Fruit fly (Drosophila melanogaster) whole organism, embryonic: ENCODE results near the gene CG13247.

ENCODE experiments used
- Abd-B ChIP-seq: fragments of 200-800 bp; sonication (Bioruptor generic); optimal IDR thresholded peaks from 2 replicates; lab custom pipeline; 2018; ENCODE audit warnings: missing biosample characterization, mild to moderate bottlenecking, missing genetic modification characterization, moderate library complexity
- B-H1 ChIP-seq: fragments of 200-800 bp; sonication (Bioruptor generic); IDR thresholded peaks from 3 replicates; pipeline ENCODE4 v1.3.6; 2022; ENCODE audit warnings: missing biosample characterization, missing genetic modification characterization
- BtbVII ChIP-seq: fragments of 200-800 bp; sonication (Bioruptor generic); optimal IDR thresholded peaks from 3 replicates; lab custom pipeline; 2017; ENCODE audit warnings: missing biosample characterization, mild to moderate bottlenecking, missing genetic modification characterization
- CG10209 ChIP-seq: fragments of 200-800 bp; sonication (Bioruptor generic); optimal IDR thresholded peaks from 3 replicates; lab custom pipeline; 2017; ENCODE audit warnings: missing biosample characterization, mild to moderate bottlenecking, missing genetic modification characterization, missing genetic modification reagents
- CG10267 ChIP-seq: fragments of 200-800 bp; sonication (Bioruptor generic); optimal IDR thresholded peaks from 2 replicates; lab custom pipeline; 2018; ENCODE audit warnings: missing biosample characterization, mild to moderate bottlenecking, missing genetic modification characterization, moderate library complexity
- CG10274 ChIP-seq: fragments of 200-800 bp; sonication (Bioruptor generic); optimal IDR thresholded peaks from 3 replicates; lab custom pipeline; 2017; ENCODE audit warnings: missing biosample characterization, mild to moderate bottlenecking, missing genetic modification characterization
- CG10431 ChIP-seq: fragments of 200-800 bp; sonication (Bioruptor generic); optimal IDR thresholded peaks from 3 replicates; lab custom pipeline; 2018; ENCODE audit warnings: missing biosample characterization, mild to moderate bottlenecking, missing genetic modification characterization
- CG12104 ChIP-seq: fragments of 200-800 bp; sonication (Bioruptor generic); optimal IDR thresholded peaks from 3 replicates; lab custom pipeline; 2016; ENCODE audit warnings: missing biosample characterization, missing genetic modification characterization
- CG1603 ChIP-seq: fragments of 200-800 bp; sonication (Bioruptor generic); optimal IDR thresholded peaks from 2 replicates; lab custom pipeline; 2019; ENCODE audit warnings: missing biosample characterization, mild to moderate bottlenecking, missing genetic modification characterization, moderate library complexity
- CG18599 ChIP-seq: fragments of 200-800 bp; sonication (Bioruptor generic); optimal IDR thresholded peaks from 3 replicates; lab custom pipeline; 2017; ENCODE audit warnings: missing biosample characterization, missing genetic modification characterization, mild to moderate bottlenecking, moderate library complexity, missing genetic modification reagents
- CG2678 ChIP-seq: fragments of 200-800 bp; sonication (Bioruptor generic); optimal IDR thresholded peaks from 3 replicates; lab custom pipeline; 2019; ENCODE audit warnings: missing biosample characterization, mild to moderate bottlenecking, missing genetic modification characterization, moderate library complexity
- CG4328 ChIP-seq: fragments of 200-800 bp; sonication (Bioruptor generic); optimal IDR thresholded peaks from 3 replicates; lab custom pipeline; 2017; ENCODE audit warnings: missing biosample characterization, missing genetic modification reagents, missing genetic modification characterization
- CG4360 ChIP-seq: fragments of 200-800 bp; sonication (Bioruptor generic); IDR thresholded peaks from 2 replicates; pipeline ENCODE4 v1.3.6; 2022; ENCODE audit warnings: missing biosample characterization, missing genetic modification characterization
- CG43689 ChIP-seq: fragments of 200-800 bp; sonication (Bioruptor generic); IDR thresholded peaks from 2 replicates; pipeline ENCODE4 v1.3.6; 2022; ENCODE audit warnings: missing biosample characterization, missing genetic modification characterization
- Dref ChIP-seq: fragments of 200-800 bp; sonication (Bioruptor generic); IDR thresholded peaks from 2 replicates; pipeline ENCODE4 v1.3.6; 2022; ENCODE audit warnings: missing biosample characterization, missing genetic modification characterization
- Fer1 ChIP-seq: fragments of 200-800 bp; sonication (Bioruptor generic); optimal IDR thresholded peaks from 2 replicates; lab custom pipeline; 2017; ENCODE audit warnings: missing biosample characterization, mild to moderate bottlenecking, missing genetic modification characterization
- HLH4C ChIP-seq: fragments of 200-800 bp; sonication (Bioruptor generic); IDR thresholded peaks from 3 replicates; pipeline ENCODE4 v1.3.6; 2022; ENCODE audit warnings: missing biosample characterization, missing genetic modification characterization; ENCODE audit not compliant: partially characterized antibody
- HLH54F ChIP-seq: fragments of 200-800 bp; sonication (Bioruptor generic); optimal IDR thresholded peaks from 3 replicates; lab custom pipeline; 2016; ENCODE audit warnings: missing biosample characterization, missing genetic modification characterization
- HmgD ChIP-seq: fragments of 200-800 bp; sonication (Bioruptor generic); optimal IDR thresholded peaks from 3 replicates; lab custom pipeline; 2016; ENCODE audit warnings: missing biosample characterization, missing genetic modification characterization
- Lhr ChIP-seq: fragments of 200-800 bp; sonication (Bioruptor generic); optimal IDR thresholded peaks from 3 replicates; lab custom pipeline; 2017; ENCODE audit warnings: mild to moderate bottlenecking, missing biosample characterization, missing genetic modification reagents, missing genetic modification characterization
- Med ChIP-seq: fragments of 200-800 bp; sonication (Bioruptor generic); peaks from one replicate; lab custom pipeline; 2016; ENCODE audit warnings: missing biosample characterization, missing genetic modification characterization, mild to moderate bottlenecking, inconsistent platforms, moderate library complexity
- Nf-YA ChIP-seq: fragments of 200-800 bp; sonication (Bioruptor generic); IDR thresholded peaks from 2 replicates; pipeline ENCODE4 v1.3.6; 2022; ENCODE audit warnings: missing biosample characterization, missing genetic modification characterization
- Trl ChIP-seq, 3 experiments: fragments of >200 bp in 2 of 3; fragments of 200-800 bp in 1 of 3; sonication (Bioruptor generic) in 1 of 3; optimal IDR thresholded peaks; 2 replicates in 1 of 3; 3 replicates in 2 of 3; lab custom pipeline; 2016 to 2017; ENCODE audit warnings: missing biosample characterization in 1 of 3, missing genetic modification characterization in 1 of 3
- ab ChIP-seq: fragments of 200-800 bp; sonication (Bioruptor generic); optimal IDR thresholded peaks from 2 replicates; lab custom pipeline; 2016; ENCODE audit warnings: missing biosample characterization, missing genetic modification characterization
- ash1 ChIP-seq: fragments of 200-800 bp; sonication (Bioruptor generic); optimal IDR thresholded peaks from 2 replicates; lab custom pipeline; 2018; ENCODE audit warnings: missing biosample characterization, mild to moderate bottlenecking, missing genetic modification characterization
- cg ChIP-seq: fragments of 200-800 bp; sonication (Bioruptor generic); optimal IDR thresholded peaks from 3 replicates; lab custom pipeline; 2019; ENCODE audit warnings: missing biosample characterization, mild to moderate bottlenecking, missing genetic modification characterization, moderate library complexity
- chm ChIP-seq: fragments of 200-800 bp; sonication (Bioruptor generic); IDR thresholded peaks from 2 replicates; pipeline ENCODE4 v1.3.6; 2022; ENCODE audit warnings: missing biosample characterization, missing genetic modification characterization
- ems ChIP-seq: fragments of 200-800 bp; sonication (Bioruptor generic); optimal IDR thresholded peaks from 3 replicates; lab custom pipeline; 2016; ENCODE audit warnings: missing biosample characterization, missing genetic modification characterization
- esg ChIP-seq: fragments of 200-800 bp; sonication (Bioruptor generic); conservative IDR thresholded peaks from 2 replicates; pipeline ENCODE4 v1.3.6; 2022; ENCODE audit warnings: missing biosample characterization, missing genetic modification characterization
- fd96Cb ChIP-seq: fragments of 200-800 bp; sonication (Bioruptor generic); optimal IDR thresholded peaks from 2 replicates; lab custom pipeline; 2018; ENCODE audit warnings: missing biosample characterization, mild to moderate bottlenecking, missing genetic modification characterization, moderate library complexity
- gem ChIP-seq: fragments of 200-800 bp; sonication (Bioruptor generic); optimal IDR thresholded peaks from 2 replicates; lab custom pipeline; 2019; ENCODE audit warnings: missing biosample characterization, mild to moderate bottlenecking, missing genetic modification characterization, moderate library complexity
- grau ChIP-seq: fragments of 200-800 bp; optimal IDR thresholded peaks from 3 replicates; lab custom pipeline; 2019; ENCODE audit warnings: missing biosample characterization, mild to moderate bottlenecking, missing genetic modification characterization, moderate library complexity
- gsb ChIP-seq: fragments of 200-800 bp; sonication (Bioruptor generic); IDR thresholded peaks from 2 replicates; pipeline ENCODE4 v1.3.6; 2022; ENCODE audit warnings: missing biosample characterization, missing genetic modification characterization
- her ChIP-seq: fragments of 200-800 bp; sonication (Bioruptor generic); optimal IDR thresholded peaks from 2 replicates; lab custom pipeline; 2016; ENCODE audit warnings: missing biosample characterization, missing genetic modification characterization
- inv ChIP-seq: fragments of 200-800 bp; sonication (Bioruptor generic); IDR thresholded peaks from 2 replicates; pipeline ENCODE4 v1.3.6; 2022; ENCODE audit warnings: missing biosample characterization, missing genetic modification characterization; ENCODE audit not compliant: partially characterized antibody
- klu ChIP-seq: fragments of 200-800 bp; sonication (Bioruptor generic); IDR thresholded peaks from 2 replicates; pipeline ENCODE4 v1.3.6; 2022; ENCODE audit warnings: missing biosample characterization, missing genetic modification characterization
- nau ChIP-seq: fragments of 200-800 bp; sonication (Bioruptor generic); optimal IDR thresholded peaks from 3 replicates; lab custom pipeline; 2017; ENCODE audit warnings: missing biosample characterization, mild to moderate bottlenecking, missing genetic modification characterization, missing genetic modification reagents
- odd ChIP-seq: fragments of 200-800 bp; sonication (Bioruptor generic); optimal IDR thresholded peaks from 2 replicates; lab custom pipeline; 2017; ENCODE audit warnings: missing biosample characterization, mild to moderate bottlenecking, missing genetic modification characterization
- pita ChIP-seq: fragments of 200-800 bp; sonication (Bioruptor generic); optimal IDR thresholded peaks from 2 replicates; lab custom pipeline; 2017; ENCODE audit warnings: missing biosample characterization, mild to moderate bottlenecking, missing genetic modification characterization
- pnt ChIP-seq: fragments of 200-800 bp; sonication (Bioruptor generic); optimal IDR thresholded peaks from 3 replicates; lab custom pipeline; 2016; ENCODE audit warnings: missing biosample characterization, missing genetic modification characterization
- pum ChIP-seq: fragments of 200-800 bp; sonication (Bioruptor generic); optimal IDR thresholded peaks from 2 replicates; lab custom pipeline; 2016; ENCODE audit warnings: missing biosample characterization, missing genetic modification characterization
- salm ChIP-seq: fragments of 200-800 bp; sonication (Bioruptor generic); optimal IDR thresholded peaks from 2 replicates; lab custom pipeline; 2018; ENCODE audit warnings: missing biosample characterization, mild to moderate bottlenecking, missing genetic modification characterization
- sima ChIP-seq: fragments of 200-800 bp; sonication (Bioruptor generic); optimal IDR thresholded peaks from 2 replicates; lab custom pipeline; 2016; ENCODE audit warnings: missing biosample characterization, missing genetic modification characterization
- slou ChIP-seq: fragments of 200-800 bp; sonication (Bioruptor generic); optimal IDR thresholded peaks from 3 replicates; lab custom pipeline; 2016; ENCODE audit warnings: missing biosample characterization, missing genetic modification characterization
- ssp ChIP-seq: fragments of 200-800 bp; sonication (Bioruptor generic); IDR thresholded peaks from 2 replicates; pipeline ENCODE4 v1.3.6; 2022; ENCODE audit warnings: missing biosample characterization, missing genetic modification characterization
- tup ChIP-seq: fragments of 200-800 bp; sonication (Bioruptor generic); optimal IDR thresholded peaks from 2 replicates; lab custom pipeline; 2016; ENCODE audit warnings: missing biosample characterization, mild to moderate bottlenecking, missing genetic modification characterization, moderate library complexity
- unpg ChIP-seq: fragments of 200-800 bp; sonication (Bioruptor generic); optimal IDR thresholded peaks from 3 replicates; lab custom pipeline; 2018; ENCODE audit warnings: missing biosample characterization, mild to moderate bottlenecking, missing genetic modification characterization, moderate library complexity
- z ChIP-seq: fragments of 200-800 bp; sonication (Bioruptor generic); IDR thresholded peaks from 3 replicates; pipeline ENCODE4 v1.3.6; 2022; ENCODE audit warnings: missing biosample characterization, missing genetic modification characterization
- zen ChIP-seq: fragments of 200-800 bp; sonication (Bioruptor generic); optimal IDR thresholded peaks from 3 replicates; lab custom pipeline; 2018; ENCODE audit warnings: missing biosample characterization, mild to moderate bottlenecking, missing genetic modification characterization, moderate library complexity

Gene CG13247

dm6 chr3L:20347762-20348580 lies 22.1 kb upstream of the CG13247 start, which contains the start of the genes Rbbp5 and eRF1 (continued):
- TF ChIP-seq her (GFP tag; lab: Kevin White, UChicago), result peak; percentile 7
- peak; percentile 61 for TF ChIP-seq chm (GFP tag; lab: Robert Waterston, UW)
- TF ChIP-seq sima (GFP tag; lab: Kevin White, UChicago), result no peak
- no peak; the same call in 1 of the 2 replicates for TF ChIP-seq ssp (GFP tag; lab: Robert Waterston, UW)
- TF ChIP-seq ab (GFP tag; lab: Kevin White, UChicago), result no peak
- TF ChIP-seq HLH54F (GFP tag; lab: Kevin White, UChicago), result peak; percentile 75
- TF ChIP-seq unpg (GFP tag; lab: Kevin White, UChicago), result peak; percentile 73
- TF ChIP-seq B-H1 (GFP tag; lab: Robert Waterston, UW), result peak; percentile 63; the same call in 2 of the 3 replicates
- TF ChIP-seq CG18599 (GFP tag; lab: Kevin White, UChicago), result no peak
- peak; percentile 80 for TF ChIP-seq CG2678
- peak; percentile 37 for TF ChIP-seq HmgD (GFP tag; lab: Kevin White, UChicago)
- TF ChIP-seq nau (GFP tag; lab: Kevin White, UChicago), result no peak
- TF ChIP-seq inv, result peak; percentile 92
- peak; percentile 22 for TF ChIP-seq Fer1 (GFP tag; lab: Kevin White, UChicago)
- TF ChIP-seq CG4360 (GFP tag; lab: Robert Waterston, UW), result no peak
- TF ChIP-seq slou (GFP tag; lab: Kevin White, UChicago), result peak; percentile 74
- peak; percentile 60 for TF ChIP-seq CG12104
- TF ChIP-seq CG10431 (GFP tag; lab: Kevin White, UChicago), result no peak
- TF ChIP-seq CG10274 (GFP tag; lab: Kevin White, UChicago), result no peak
- peak; percentile 57 for TF ChIP-seq pnt
- TF ChIP-seq fd96Cb, result peak; percentile 58
- peak; percentile 81 for TF ChIP-seq grau (tag; lab: Kevin White, UChicago)
- no peak for TF ChIP-seq Nf-YA (GFP tag; lab: Robert Waterston, UW)
- peak; percentile 92 for TF ChIP-seq Dref (GFP tag; lab: Robert Waterston, UW)
- no peak for TF ChIP-seq ash1 (GFP tag; lab: Kevin White, UChicago)
- TF ChIP-seq CG4328 (GFP tag; lab: Kevin White, UChicago), result peak; percentile 10
- TF ChIP-seq HLH4C, result peak; percentile 86
- peak; percentile 56 for TF ChIP-seq Lhr
- TF ChIP-seq ems (GFP tag; lab: Kevin White, UChicago), result peak; percentile 58
- peak; percentile 75; the same call in 1 of the 2 replicates for TF ChIP-seq esg (GFP tag; lab: Robert Waterston, UW)
- no peak for TF ChIP-seq odd (GFP tag; lab: Kevin White, UChicago)
- TF ChIP-seq CG1603, result peak; percentile 64
- TF ChIP-seq CG10209 (GFP tag; lab: Kevin White, UChicago), result peak; percentile 62
- TF ChIP-seq gsb (GFP tag; lab: Robert Waterston, UW), result no peak; the same call in 1 of the 2 replicates

dm6 chr3L:20348581-20349093 lies 21.5 kb upstream of the CG13247 start:
- TF ChIP-seq pita (GFP tag; lab: Kevin White, UChicago), result no peak
- TF ChIP-seq pum (GFP tag; lab: Kevin White, UChicago), result no peak
- peak; percentile 25 for TF ChIP-seq Med
- TF ChIP-seq Trl (optimal IDR thresholded peaks at IDR 0.05; lab: Kevin White, UChicago), result peak; percentile 70 to 91
- TF ChIP-seq Trl (GFP tag; optimal IDR thresholded peaks at IDR 0.05; lab: Kevin White, UChicago), result no peak
- TF ChIP-seq CG10267 (tag; lab: Kevin White, UChicago), result no peak
- no peak for TF ChIP-seq gem (tag; lab: Kevin White, UChicago)
- no peak for TF ChIP-seq zen (tag; lab: Kevin White, UChicago)
- no peak for TF ChIP-seq tup (GFP tag; lab: Kevin White, UChicago)
- TF ChIP-seq BtbVII, result no peak
- TF ChIP-seq CG43689 (GFP tag; lab: Robert Waterston, UW), result no peak
- TF ChIP-seq z (GFP tag; lab: Robert Waterston, UW), result peak; percentile 51; the same call in 1 of the 3 replicates
- TF ChIP-seq salm (tag; lab: Kevin White, UChicago), result no peak
- TF ChIP-seq Abd-B (GFP tag; lab: Kevin White, UChicago), result no peak
- no peak for TF ChIP-seq klu (GFP tag; lab: Robert Waterston, UW)
- peak; percentile 53 for TF ChIP-seq cg (GFP tag; lab: Kevin White, UChicago)
